Worm (Caenorhabditis elegans): ENCODE data around the gene twk-14.

DNA sequence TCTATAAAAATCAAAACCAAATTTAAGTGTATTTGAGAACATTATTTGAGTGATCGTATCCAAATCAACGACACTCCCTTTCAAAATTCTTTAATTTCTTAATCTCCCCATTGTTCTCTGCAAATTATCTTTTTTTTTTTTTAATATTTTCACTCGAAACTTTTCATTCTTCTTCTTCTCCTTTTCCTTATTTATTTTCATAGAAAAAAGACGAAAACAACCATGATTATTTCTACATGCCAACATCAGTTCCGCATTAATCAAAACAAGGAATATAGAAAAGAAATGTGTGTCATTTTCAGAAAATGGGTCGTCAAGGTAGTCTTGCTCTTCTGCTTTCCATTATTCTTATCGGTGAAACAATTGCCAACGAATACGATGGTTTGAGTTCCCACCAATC lies 2.0 kb upstream of the twk-14 start, which contains the start of gene K01D12.5:
- no peak for TF ChIP-seq dao-5 (tag; optimal IDR thresholded peaks at IDR 0.05)
- TF ChIP-seq W03F9.2 (tag; optimal IDR thresholded peaks at IDR 0.05): no peak
